Worm (Caenorhabditis elegans) whole organism, late embryonic: ENCODE results near the gene oac-4.

Experiments
- C38D4.7 ChIP-seq: fragments of 200-800 bp; sonication (Bioruptor generic); optimal IDR thresholded peaks from 2 replicates; lab custom pipeline; 2018; ENCODE audit warnings: mild to moderate bottlenecking, missing genetic modification characterization, moderate library complexity, missing compliant biosample characterization
- K02D7.2 ChIP-seq: sonication (generic microtip); optimal IDR thresholded peaks from 2 replicates; lab custom pipeline; 2017; ENCODE audit warnings: mild to moderate bottlenecking, missing genetic modification characterization, missing compliant biosample characterization
- K09A11.1 ChIP-seq: sonication (generic microtip); optimal IDR thresholded peaks from 2 replicates; lab custom pipeline; 2017; ENCODE audit warnings: antibody characterized with exemption, mild to moderate bottlenecking, missing genetic modification characterization, missing compliant biosample characterization; ENCODE audit not compliant: insufficient read depth
- ahr-1 ChIP-seq: sonication (generic microtip); optimal IDR thresholded peaks from 2 replicates; lab custom pipeline; 2016; ENCODE audit warnings: missing genetic modification characterization, missing compliant biosample characterization
- ceh-2 ChIP-seq: sonication (generic microtip); optimal IDR thresholded peaks from 2 replicates; lab custom pipeline; 2016; ENCODE audit warnings: missing genotype, missing genetic modification characterization, missing compliant biosample characterization
- ceh-22 ChIP-seq: sonication (generic microtip); optimal IDR thresholded peaks from 2 replicates; lab custom pipeline; 2017; ENCODE audit warnings: missing biosample characterization, missing genetic modification characterization
- ceh-24 ChIP-seq: sonication (generic microtip); optimal IDR thresholded peaks from 2 replicates; lab custom pipeline; 2016; ENCODE audit warnings: mild to moderate bottlenecking, missing genetic modification characterization, missing compliant biosample characterization
- ceh-34 ChIP-seq: sonication (generic microtip); optimal IDR thresholded peaks from 2 replicates; lab custom pipeline; 2016; ENCODE audit warnings: mild to moderate bottlenecking, missing genetic modification characterization, missing compliant biosample characterization
- ceh-45 ChIP-seq: fragments of 200-800 bp; sonication (Bioruptor generic); IDR thresholded peaks from 2 replicates; pipeline ENCODE4 v1.3.6; 2022; ENCODE audit warnings: missing genetic modification reagents, missing genetic modification characterization, missing compliant biosample characterization
- ceh-48 ChIP-seq: sonication (generic microtip); optimal IDR thresholded peaks from 2 replicates; lab custom pipeline; 2016; ENCODE audit warnings: missing genetic modification characterization, inconsistent platforms, missing compliant biosample characterization
- ceh-9 ChIP-seq: sonication (generic microtip); optimal IDR thresholded peaks from 2 replicates; lab custom pipeline; 2016; ENCODE audit warnings: mild to moderate bottlenecking, missing genetic modification characterization, inconsistent platforms, missing compliant biosample characterization
- dmd-4 ChIP-seq: sonication (generic microtip); optimal IDR thresholded peaks from 2 replicates; lab custom pipeline; 2016; ENCODE audit warnings: borderline replicate concordance, missing genetic modification characterization, missing compliant biosample characterization
- dve-1 ChIP-seq: sonication (generic microtip); optimal IDR thresholded peaks from 2 replicates; lab custom pipeline; 2017; ENCODE audit warnings: antibody characterized with exemption, mild to moderate bottlenecking, missing genetic modification characterization, missing compliant biosample characterization
- elt-2 ChIP-seq: sonication (generic microtip); optimal IDR thresholded peaks from 2 replicates; lab custom pipeline; 2016; ENCODE audit warnings: missing genetic modification reagents, missing genetic modification characterization, missing compliant biosample characterization
- elt-4 ChIP-seq: sonication (generic microtip); optimal IDR thresholded peaks from 2 replicates; lab custom pipeline; 2016; ENCODE audit warnings: missing genetic modification characterization, missing compliant biosample characterization
- ets-4 ChIP-seq: sonication (generic microtip); optimal IDR thresholded peaks from 2 replicates; lab custom pipeline; 2016; ENCODE audit warnings: missing genetic modification characterization, missing compliant biosample characterization
- eyg-1 ChIP-seq: sonication (generic microtip); optimal IDR thresholded peaks from 2 replicates; lab custom pipeline; 2016; ENCODE audit warnings: missing genotype, missing genetic modification characterization, missing compliant biosample characterization
- fax-1 ChIP-seq: sonication (generic microtip); optimal IDR thresholded peaks from 2 replicates; lab custom pipeline; 2016; ENCODE audit warnings: missing genotype, missing genetic modification characterization, missing compliant biosample characterization
- fkh-10 ChIP-seq: fragments of 150-350 bp; optimal IDR thresholded peaks from 2 replicates; lab custom pipeline; 2014; ENCODE audit warnings: missing biosample characterization, missing genetic modification reagents, missing genetic modification characterization
- fkh-6 ChIP-seq: sonication (generic microtip); optimal IDR thresholded peaks from 2 replicates; lab custom pipeline; 2016; ENCODE audit warnings: missing genetic modification characterization, missing compliant biosample characterization
- hlh-15 ChIP-seq: sonication (generic microtip); optimal IDR thresholded peaks from 2 replicates; lab custom pipeline; 2016; ENCODE audit warnings: missing genetic modification characterization, missing compliant biosample characterization
- hlh-30 ChIP-seq: sonication (generic microtip); optimal IDR thresholded peaks from 2 replicates; lab custom pipeline; 2017; ENCODE audit warnings: antibody characterized with exemption, missing genetic modification characterization, missing compliant biosample characterization; ENCODE audit not compliant: insufficient read depth
- hlh-6 ChIP-seq: sonication (generic microtip); optimal IDR thresholded peaks from 2 replicates; lab custom pipeline; 2016; ENCODE audit warnings: missing genotype, missing genetic modification characterization, missing compliant biosample characterization
- hlh-8 ChIP-seq: sonication (generic microtip); optimal IDR thresholded peaks from 2 replicates; lab custom pipeline; 2016; ENCODE audit warnings: missing genotype, missing genetic modification characterization, missing compliant biosample characterization
- lim-6 ChIP-seq: sonication (generic microtip); optimal IDR thresholded peaks from 2 replicates; lab custom pipeline; 2016; ENCODE audit warnings: missing genetic modification characterization, missing compliant biosample characterization
- lin-11 ChIP-seq: fragments of 200-800 bp; sonication (Bioruptor generic); optimal IDR thresholded peaks from 2 replicates; lab custom pipeline; 2018; ENCODE audit warnings: mild to moderate bottlenecking, missing genetic modification characterization, missing compliant biosample characterization
- mec-3 ChIP-seq: sonication (generic microtip); optimal IDR thresholded peaks from 2 replicates; lab custom pipeline; 2016; ENCODE audit warnings: borderline replicate concordance, missing genetic modification characterization, missing compliant biosample characterization
- nfya-1 ChIP-seq: sonication (generic microtip); optimal IDR thresholded peaks from 2 replicates; lab custom pipeline; 2017; ENCODE audit warnings: missing genetic modification characterization, mild to moderate bottlenecking, missing compliant biosample characterization, antibody characterized with exemption, moderate library complexity
- nhr-11 ChIP-seq: fragments of 150-350 bp; optimal IDR thresholded peaks from 2 replicates; lab custom pipeline; 2014; ENCODE audit warnings: missing biosample characterization, missing genetic modification characterization
- nhr-232 ChIP-seq: sonication (generic microtip); optimal IDR thresholded peaks from 2 replicates; lab custom pipeline; 2016; ENCODE audit warnings: missing genetic modification characterization, missing compliant biosample characterization
- npax-4 ChIP-seq: sonication (generic microtip); optimal IDR thresholded peaks from 2 replicates; lab custom pipeline; 2016; ENCODE audit warnings: missing genetic modification characterization, missing compliant biosample characterization
- odd-2 ChIP-seq: sonication (generic microtip); optimal IDR thresholded peaks from 2 replicates; lab custom pipeline; 2017; ENCODE audit warnings: antibody characterized with exemption, mild to moderate bottlenecking, missing genetic modification characterization, missing compliant biosample characterization
- pros-1 ChIP-seq: fragments of 150-350 bp; optimal IDR thresholded peaks from 2 replicates; lab custom pipeline; 2014; ENCODE audit warnings: missing biosample characterization, missing genetic modification reagents, missing genetic modification characterization
- ref-2 ChIP-seq: sonication (generic microtip); optimal IDR thresholded peaks from 2 replicates; lab custom pipeline; 2016; ENCODE audit warnings: missing genetic modification characterization, missing compliant biosample characterization
- sox-2 ChIP-seq: fragments of 200-800 bp; sonication (Bioruptor generic); IDR thresholded peaks from 2 replicates; pipeline ENCODE4 v1.3.6; 2022; ENCODE audit warnings: missing genetic modification reagents, missing genetic modification characterization, missing compliant biosample characterization
- syd-9 ChIP-seq: sonication (generic microtip); optimal IDR thresholded peaks from 2 replicates; lab custom pipeline; 2016; ENCODE audit warnings: mild to moderate bottlenecking, missing genetic modification characterization, moderate library complexity, missing compliant biosample characterization
- tbx-7 ChIP-seq: sonication (generic microtip); optimal IDR thresholded peaks from 2 replicates; lab custom pipeline; 2016; ENCODE audit warnings: missing genotype, missing genetic modification characterization, missing compliant biosample characterization
- ttx-3 ChIP-seq: sonication (generic microtip); optimal IDR thresholded peaks from 2 replicates; lab custom pipeline; 2016; ENCODE audit warnings: missing genetic modification reagents, missing genetic modification characterization, missing compliant biosample characterization
- unc-3 ChIP-seq, 2 experiments: fragments of 200-800 bp in 1 of 2; sonication (Bioruptor generic) in 1 of 2; sonication (generic microtip) in 1 of 2; conservative IDR thresholded peaks in 1 of 2; optimal IDR thresholded peaks in 1 of 2; 2 replicates each; pipeline versions ENCODE4 v1.3.6 to Lab custom; 2016 to 2022; ENCODE audit warnings: missing compliant biosample characterization in 2 of 2, missing genetic modification characterization in 2 of 2, missing genetic modification reagents in 1 of 2
- unc-42 ChIP-seq: sonication (generic microtip); optimal IDR thresholded peaks from 2 replicates; lab custom pipeline; 2016; ENCODE audit warnings: missing genotype, missing genetic modification characterization, missing compliant biosample characterization
- unc-55 ChIP-seq: sonication (generic microtip); optimal IDR thresholded peaks from 2 replicates; lab custom pipeline; 2017; ENCODE audit warnings: missing biosample characterization, missing genetic modification reagents, missing genetic modification characterization
- zip-5 ChIP-seq: sonication (generic microtip); optimal IDR thresholded peaks from 2 replicates; lab custom pipeline; 2016; ENCODE audit warnings: missing genetic modification characterization, missing compliant biosample characterization

The oac-4 gene

ce11 chrII:3808104-3808503, 27.7 kb downstream of the oac-4 start, which contains the start of gene F54D10.5 (continued):
- TF ChIP-seq ceh-9 (tag; lab: Kevin White, UChicago), result no peak
- TF ChIP-seq ceh-34 (tag; lab: Kevin White, UChicago), result no peak
- TF ChIP-seq C38D4.7 (GFP tag; lab: Kevin White, UChicago), result no peak
- TF ChIP-seq fkh-10 (GFP tag; lab: Kevin White, UChicago), result no peak
- TF ChIP-seq hlh-6, result no peak
- TF ChIP-seq unc-55 (GFP tag; lab: Kevin White, UChicago), result no peak
- no peak for TF ChIP-seq syd-9
- TF ChIP-seq ceh-24 (tag; lab: Kevin White, UChicago), result no peak
- TF ChIP-seq ceh-45 (GFP tag; lab: Robert Waterston, UW), result no peak
- peak; percentile 45 for TF ChIP-seq K02D7.2 (tag; lab: Kevin White, UChicago)
- no peak for TF ChIP-seq ceh-48 (tag; lab: Kevin White, UChicago)
- no peak for TF ChIP-seq npax-4 (tag; lab: Kevin White, UChicago)
- TF ChIP-seq unc-42 (tag; lab: Kevin White, UChicago), result peak; percentile 6
- TF ChIP-seq odd-2 (tag; lab: Kevin White, UChicago), result no peak
- no peak for TF ChIP-seq ets-4

- TF ChIP-seq ceh-9 (tag; lab: Kevin White, UChicago), result no peak
- no peak for TF ChIP-seq nhr-11 (tag; lab: Kevin White, UChicago)
- TF ChIP-seq K09A11.1 (tag; lab: Kevin White, UChicago), result no peak
- no peak for TF ChIP-seq elt-2
- TF ChIP-seq ceh-24 (tag; lab: Kevin White, UChicago), result no peak
- TF ChIP-seq ceh-2 (tag; lab: Kevin White, UChicago), result no peak
- no peak for TF ChIP-seq fkh-6
- no peak for TF ChIP-seq dve-1
- no peak for TF ChIP-seq nhr-232 (tag; lab: Kevin White, UChicago)
- no peak for TF ChIP-seq dmd-4 (tag; lab: Kevin White, UChicago)
- TF ChIP-seq hlh-30, result no peak
- TF ChIP-seq, all 69 proteins: peak for 0
These were observed 28.9 kb downstream of the oac-4 start, which contains the start of gene F54D10.4 for ce11 chrII:3806964-3807363. F54D10.4 (minus strand) TSS chrII:3807064.

ce11 chrII:3805518-3805917, 30.3 kb downstream of the oac-4 start:
- TF ChIP-seq pros-1 (no peak), tbx-7 (tag; lab: Kevin White, UChicago) (no peak), zip-5 (tag; lab: Kevin White, UChicago) (no peak), elt-4 (tag; lab: Kevin White, UChicago) (no peak), ets-4 (no peak), lim-6 (no peak), hlh-15 (tag; lab: Kevin White, UChicago) (no peak), ref-2 (tag; lab: Kevin White, UChicago) (no peak), sox-2 (no peak), K02D7.2 (tag; lab: Kevin White, UChicago) (no peak), elt-2 (no peak), ceh-22 (no peak)

- no peak for TF ChIP-seq lin-11 (tag; lab: Kevin White, UChicago)
- TF ChIP-seq pros-1, result no peak
- TF ChIP-seq hlh-30, result no peak
- no peak for TF ChIP-seq syd-9
- no peak for TF ChIP-seq nfya-1
- no peak for TF ChIP-seq ttx-3 (tag; lab: Kevin White, UChicago)
- TF ChIP-seq ahr-1 (tag; lab: Kevin White, UChicago), result no peak
- no peak for TF ChIP-seq unc-3 (GFP tag; conservative IDR thresholded peaks at IDR 0.05; lab: Robert Waterston, UW)
- no peak for TF ChIP-seq unc-3 (tag; optimal IDR thresholded peaks at IDR 0.05; lab: Kevin White, UChicago)
- TF ChIP-seq mec-3 (tag; lab: Kevin White, UChicago), result no peak
- TF ChIP-seq unc-42 (tag; lab: Kevin White, UChicago), result no peak
- TF ChIP-seq ref-2 (tag; lab: Kevin White, UChicago), result no peak
- TF ChIP-seq zip-5 (tag; lab: Kevin White, UChicago), result no peak
- no peak for TF ChIP-seq hlh-8 (tag; lab: Kevin White, UChicago)
- TF ChIP-seq eyg-1, result no peak
- no peak for TF ChIP-seq fax-1 (tag; lab: Kevin White, UChicago)
- no peak for TF ChIP-seq ceh-24 (tag; lab: Kevin White, UChicago)
- no peak for TF ChIP-seq sox-2
- TF ChIP-seq ceh-48 (tag; lab: Kevin White, UChicago), result no peak
These were observed 32.6 kb downstream of the oac-4 start, which contains the start of gene ins-32 for ce11 chrII:3803219-3803618. ins-32 (minus strand) TSS chrII:3803319.
